Fruit fly (Drosophila melanogaster): ENCODE results near the gene mei-38.
A peak's percentile ranks its signal among the peaks of the same experiment; 100 is the strongest.

Gene mei-38

dm6 chrX:1517618-1518017 is 40.8 kb downstream of the mei-38 start (continued):
- TF ChIP-seq NC2β (GFP tag; optimal IDR thresholded peaks at IDR 0.05) (peak; percentile 0), CG11696 (GFP tag; IDR thresholded peaks at IDR 0.05) (no peak), br (optimal IDR thresholded peaks at IDR 0.05) (no peak), al (GFP tag; IDR thresholded peaks at IDR 0.05) (peak; percentile 23; the same call in 1 of the 2 replicates), CG34376 (GFP tag; optimal IDR thresholded peaks at IDR 0.05) (peak; percentile 55), D19A (tag; optimal IDR thresholded peaks at IDR 0.05) (peak; percentile 5), kni (GFP tag; optimal IDR thresholded peaks at IDR 0.05) (peak; percentile 99), CG32532 (GFP tag; IDR thresholded peaks at IDR 0.05) (peak; percentile 37; the same call in 1 of the 2 replicates), sna (GFP tag; IDR thresholded peaks at IDR 0.05; ENCODE audit: partially characterized antibody) (peak; percentile 96), CG11456 (GFP tag; IDR thresholded peaks at IDR 0.05) (peak; percentile 26; the same call in 1 of the 3 replicates), grn (GFP tag; optimal IDR thresholded peaks at IDR 0.05) (no peak), exex (tag; optimal IDR thresholded peaks at IDR 0.05) (no peak), CG18262 (tag; optimal IDR thresholded peaks at IDR 0.05) (peak; percentile 29), CG12155 (GFP tag; optimal IDR thresholded peaks at IDR 0.05) (peak; percentile 31), CG17359 (tag; optimal IDR thresholded peaks at IDR 0.05) (no peak), CG14965 (GFP tag; optimal IDR thresholded peaks at IDR 0.05; ENCODE audit: borderline replicate concordance) (no peak), CTCF (GFP tag; optimal IDR thresholded peaks at IDR 0.05) (no peak), CG12299 (tag; optimal IDR thresholded peaks at IDR 0.05) (peak; percentile 12), CG10147 (GFP tag; optimal IDR thresholded peaks at IDR 0.05) (peak; percentile 49), wor (GFP tag; IDR thresholded peaks at IDR 0.05) (no peak), CG13894 (tag; optimal IDR thresholded peaks at IDR 0.05) (peak; percentile 73), HHEX (GFP tag; optimal IDR thresholded peaks at IDR 0.05) (no peak), CG7928 (GFP tag; optimal IDR thresholded peaks at IDR 0.05) (peak; percentile 14), shn (GFP tag; optimal IDR thresholded peaks at IDR 0.05) (no peak), tna (GFP tag; IDR thresholded peaks at IDR 0.05; ENCODE audit: partially characterized antibody) (peak; percentile 77), CG4424 (GFP tag; optimal IDR thresholded peaks at IDR 0.05) (peak; percentile 23), CG13123 (GFP tag; optimal IDR thresholded peaks at IDR 0.05) (no peak), amos (GFP tag; IDR thresholded peaks at IDR 0.05; ENCODE audit: partially characterized antibody) (peak; percentile 90), Ada2b (GFP tag; IDR thresholded peaks at IDR 0.05) (no peak), CG1832 (GFP tag; optimal IDR thresholded peaks at IDR 0.05) (no peak), CG15269 (tag; optimal IDR thresholded peaks at IDR 0.05) (peak; percentile 55), mam (GFP tag; optimal IDR thresholded peaks at IDR 0.05) (peak; percentile 37), CHES-1-like (GFP tag; optimal IDR thresholded peaks at IDR 0.05) (peak; percentile 42), CG16813 (GFP tag; IDR thresholded peaks at IDR 0.05; ENCODE audit: partially characterized antibody) (peak; percentile 90), Eip74EF (GFP tag; optimal IDR thresholded peaks at IDR 0.05) (peak in 1 of 2 experiments; percentile 50), CG7963 (GFP tag; IDR thresholded peaks at IDR 0.05; ENCODE audit: partially characterized antibody) (peak; percentile 76), fu2 (GFP tag; optimal IDR thresholded peaks at IDR 0.05) (no peak), Elba2 (GFP tag; optimal IDR thresholded peaks at IDR 0.05) (peak; percentile 95), CG14014 (GFP tag; IDR thresholded peaks at IDR 0.05) (peak; percentile 41; the same call in 1 of the 2 replicates), bsh (GFP tag; optimal IDR thresholded peaks at IDR 0.05) (peak in 1 of 2 experiments; percentile 25), Kr (GFP tag; optimal IDR thresholded peaks at IDR 0.05) (no peak), CG11504 (tag; optimal IDR thresholded peaks at IDR 0.05) (peak; percentile 26), dimm (GFP tag; IDR thresholded peaks at IDR 0.05) (no peak), CG15514 (GFP tag; optimal IDR thresholded peaks at IDR 0.05) (peak; percentile 44), Chrac-16 (GFP tag; optimal IDR thresholded peaks at IDR 0.05) (peak; percentile 29), CG7745 (tag; optimal IDR thresholded peaks at IDR 0.05) (no peak), CG6791 (GFP tag; IDR thresholded peaks at IDR 0.05; ENCODE audit: partially characterized antibody) (peak; percentile 93), Atf6 (GFP tag; IDR thresholded peaks at IDR 0.05) (peak; percentile 63), Pdp1 (GFP tag; optimal IDR thresholded peaks at IDR 0.05) (peak; percentile 16 to 34), Tbp (GFP tag; optimal IDR thresholded peaks at IDR 0.05) (no peak)
